Worm (Caenorhabditis elegans): Measurements from ENCODE around the gene Y32H12A.7.

The Y32H12A.7 gene

ce11 chrIII:5375001-5375532 is 10.1 kb downstream of the Y32H12A.7 start (continued):
- TF ChIP-seq lin-13 (GFP tag; optimal IDR thresholded peaks at IDR 0.05): no peak
- no peak for TF ChIP-seq nhr-102 (tag; optimal IDR thresholded peaks at IDR 0.05)
- TF ChIP-seq Y75B8A.6 (GFP tag; IDR thresholded peaks at IDR 0.05): no peak
- TF ChIP-seq nhr-10 (tag; optimal IDR thresholded peaks at IDR 0.05): no peak

ce11 chrIII:5373715-5374114 is 11.5 kb downstream of the Y32H12A.7 start:
- TF ChIP-seq ama-1 (optimal IDR thresholded peaks at IDR 0.05): no peak
- TF ChIP-seq hlh-11 (tag; optimal IDR thresholded peaks at IDR 0.05): peak; percentile 3
- no peak for TF ChIP-seq nhr-77 (tag; optimal IDR thresholded peaks at IDR 0.05)
- no peak for TF ChIP-seq lin-39 (tag; optimal IDR thresholded peaks at IDR 0.05)
- peak; percentile 34 for TF ChIP-seq nhr-28 (tag; optimal IDR thresholded peaks at IDR 0.05)
- peak; percentile 57 for TF ChIP-seq hlh-30 (tag; optimal IDR thresholded peaks at IDR 0.05; ENCODE audit: insufficient read depth)
- TF ChIP-seq mdt-29 (GFP tag; IDR thresholded peaks at IDR 0.05): no peak
- TF ChIP-seq ces-1 (GFP tag; optimal IDR thresholded peaks at IDR 0.05): no peak
- no peak for TF ChIP-seq Y48G9A.11 (GFP tag; IDR thresholded peaks at IDR 0.05)
- peak; percentile 88 for TF ChIP-seq fkh-10 (GFP tag; optimal IDR thresholded peaks at IDR 0.05)
- no peak for TF ChIP-seq zfp-2 (tag; optimal IDR thresholded peaks at IDR 0.05)

ce11 chrIII:5372884-5373283 is 12.3 kb downstream of the Y32H12A.7 start:
- peak in 1 of 2 experiments; percentile 16 for TF ChIP-seq mdl-1 (tag; optimal IDR thresholded peaks at IDR 0.05)
- TF ChIP-seq dmd-6 (GFP tag; IDR thresholded peaks at IDR 0.05): 0 out of 2 replicates have a peak, but pooled peaks have one; percentile 13
- peak; percentile 58 for TF ChIP-seq aha-1 (tag)
- TF ChIP-seq ces-1 (GFP tag; optimal IDR thresholded peaks at IDR 0.05): peak; percentile 3
- TF ChIP-seq fkh-10 (GFP tag; optimal IDR thresholded peaks at IDR 0.05): peak; percentile 37
- TF ChIP-seq unc-62 (GFP tag; optimal IDR thresholded peaks at IDR 0.05 in 1 of 2): peak in 1 of 2 experiments; percentile 52
- TF ChIP-seq unc-62 (tag; optimal IDR thresholded peaks at IDR 0.05): no peak
- no peak for TF ChIP-seq daf-16 (GFP tag; optimal IDR thresholded peaks at IDR 0.05)
- peak; percentile 65 for TF ChIP-seq daf-16 (tag; optimal IDR thresholded peaks at IDR 0.05)
- no peak for TF ChIP-seq egl-43 (GFP tag; IDR thresholded peaks at IDR 0.05)
- TF ChIP-seq tag-97 (GFP tag; IDR thresholded peaks at IDR 0.05): no peak
- TF ChIP-seq mxl-3 (GFP tag; optimal IDR thresholded peaks at IDR 0.05): peak; percentile 24
- TF ChIP-seq rbr-2 (tag; optimal IDR thresholded peaks at IDR 0.05): peak; percentile 13
- peak; percentile 36 for TF ChIP-seq dve-1 (tag; optimal IDR thresholded peaks at IDR 0.05; ENCODE audit: insufficient read depth)
- 0 out of 2 replicates have a peak, but pooled peaks have one; percentile 10 for TF ChIP-seq set-16 (GFP tag; IDR thresholded peaks at IDR 0.05)
- TF ChIP-seq nhr-28 (tag; optimal IDR thresholded peaks at IDR 0.05): peak; percentile 25
- no peak for TF ChIP-seq F44E2.7 (GFP tag; IDR thresholded peaks at IDR 0.05)
- TF ChIP-seq hlh-30 (tag; optimal IDR thresholded peaks at IDR 0.05; ENCODE audit: insufficient read depth): peak; percentile 84
- no peak for TF ChIP-seq zip-2 (tag; optimal IDR thresholded peaks at IDR 0.05)
- TF ChIP-seq mep-1 (tag; optimal IDR thresholded peaks at IDR 0.05): peak; percentile 43
- TF ChIP-seq lir-3 (tag; optimal IDR thresholded peaks at IDR 0.05): no peak
- no peak for TF ChIP-seq pha-4 (GFP tag; IDR thresholded peaks at IDR 0.05)
- TF ChIP-seq pha-4 (tag; optimal IDR thresholded peaks at IDR 0.05): peak; percentile 38
- TF ChIP-seq hlh-11 (tag; optimal IDR thresholded peaks at IDR 0.05): peak; percentile 66

ce11 chrIII:5371226-5371926 is 13.8 kb downstream of the Y32H12A.7 start, which contains the start of gene szy-2:
szy-2 (minus strand) TSS chrIII:5371276.
- TF ChIP-seq daf-19 (GFP tag; conservative IDR thresholded peaks at IDR 0.05) (no peak), nhr-42 (GFP tag; IDR thresholded peaks at IDR 0.05) (no peak), dmd-8 (GFP tag; IDR thresholded peaks at IDR 0.05) (no peak), rbr-2 (tag; optimal IDR thresholded peaks at IDR 0.05) (no peak), dmd-6 (GFP tag; IDR thresholded peaks at IDR 0.05) (no peak), unc-62 (GFP tag; optimal IDR thresholded peaks at IDR 0.05 in 1 of 2) (peak in 1 of 2 experiments; percentile 45), unc-62 (tag; optimal IDR thresholded peaks at IDR 0.05) (no peak), nhr-11 (tag; optimal IDR thresholded peaks at IDR 0.05) (no peak)

Data from whole organism, L4 larva.